Worm (Caenorhabditis elegans) whole organism, mixed stage, embryonic: ENCODE measurements around the gene myo-6.

Experiments used
- ham-2 ChIP-seq: fragments of 200-800 bp; sonication (Bioruptor generic); optimal IDR thresholded peaks from 2 replicates; lab custom pipeline; 2018; ENCODE audit warnings: mild to moderate bottlenecking, missing genetic modification characterization, missing compliant biosample characterization
- nhr-237 ChIP-seq: fragments of 150-350 bp; optimal IDR thresholded peaks from 2 replicates; lab custom pipeline; 2014; ENCODE audit warnings: missing biosample characterization, missing genetic modification characterization
- sptf-1 ChIP-seq: sonication (generic microtip); optimal IDR thresholded peaks from 2 replicates; lab custom pipeline; 2017; ENCODE audit warnings: mild to moderate bottlenecking, missing genetic modification characterization, moderate library complexity, missing compliant biosample characterization
- tbx-8 ChIP-seq: fragments of 200-800 bp; sonication (Bioruptor generic); optimal IDR thresholded peaks from 2 replicates; lab custom pipeline; 2018; ENCODE audit warnings: mild to moderate bottlenecking, missing genetic modification characterization, moderate library complexity, missing compliant biosample characterization
- unc-62 ChIP-seq: fragments of 150-350 bp; optimal IDR thresholded peaks from 2 replicates; lab custom pipeline; 2014; ENCODE audit warnings: missing biosample characterization, missing genetic modification reagents, missing genetic modification characterization
- ztf-11 ChIP-seq: fragments of 150-350 bp; optimal IDR thresholded peaks from 2 replicates; lab custom pipeline; 2014; ENCODE audit warnings: missing biosample characterization, missing genetic modification characterization

DNA sequence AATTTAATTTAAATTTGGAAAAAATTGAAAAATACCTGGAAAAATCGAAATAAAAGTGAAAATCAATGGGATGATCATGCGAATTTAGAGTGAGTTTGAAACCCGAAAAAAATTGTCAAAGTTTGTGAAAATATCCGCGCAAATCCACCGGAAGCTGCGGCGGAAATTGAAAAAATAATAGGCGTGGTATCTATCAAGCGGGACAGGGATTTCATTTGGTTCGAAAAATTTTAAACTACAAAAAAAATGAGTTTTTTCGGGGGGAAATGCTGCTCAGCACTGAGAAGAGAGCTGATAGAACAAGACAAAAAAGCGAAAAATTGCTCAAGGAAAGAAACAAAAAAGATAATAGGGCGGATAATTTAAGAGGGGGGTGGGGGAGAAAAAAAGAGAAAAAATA, 38.6 kb upstream of the myo-6 start, which contains the start of gene T03F6.9:
- TF ChIP-seq tbx-8 (no peak), ztf-11 (no peak), nhr-237 (tag; lab: Kevin White, UChicago) (no peak), unc-62 (GFP tag; lab: Kevin White, UChicago) (no peak), ham-2 (GFP tag; lab: Kevin White, UChicago) (no peak), sptf-1 (tag; lab: Kevin White, UChicago) (no peak)
